Fruit fly (Drosophila melanogaster): ENCODE data around the gene Rab27.

The Rab27 gene

dm6 chrX:1476848-1477247 is at the start of gene Rab27, which contains the start of gene mei-38 (continued):
- TF ChIP-seq sc (optimal IDR thresholded peaks at IDR 0.05) = no peak
- no peak for TF ChIP-seq sc (GFP tag; optimal IDR thresholded peaks at IDR 0.05)
- no peak for TF ChIP-seq exex (tag; optimal IDR thresholded peaks at IDR 0.05)
- peak; percentile 2 for TF ChIP-seq Dip3 (GFP tag; optimal IDR thresholded peaks at IDR 0.05)
- TF ChIP-seq emc (GFP tag; optimal IDR thresholded peaks at IDR 0.05) = no peak
- peak; percentile 57; the same call in 1 of the 2 replicates for TF ChIP-seq slbo (GFP tag; IDR thresholded peaks at IDR 0.05)
- no peak for TF ChIP-seq CG33213 (GFP tag; optimal IDR thresholded peaks at IDR 0.05)
- peak; percentile 72 for TF ChIP-seq CG9932 (GFP tag; IDR thresholded peaks at IDR 0.05)
- no peak for TF ChIP-seq Tbp (GFP tag; optimal IDR thresholded peaks at IDR 0.05)
- no peak for TF ChIP-seq unpg (GFP tag; optimal IDR thresholded peaks at IDR 0.05)
- no peak for TF ChIP-seq CG16863 (GFP tag; optimal IDR thresholded peaks at IDR 0.05)
- TF ChIP-seq Hr3 (GFP tag; optimal IDR thresholded peaks at IDR 0.05) = no peak
- no peak for TF ChIP-seq Bteb2 (GFP tag; optimal IDR thresholded peaks at IDR 0.05)
- TF ChIP-seq CG10147 (GFP tag; optimal IDR thresholded peaks at IDR 0.05) = no peak
- no peak for TF ChIP-seq CG7372 (GFP tag; IDR thresholded peaks at IDR 0.05)
- peak; percentile 1 for TF ChIP-seq Side (GFP tag; optimal IDR thresholded peaks at IDR 0.05)
- no peak for TF ChIP-seq Asciz (GFP tag; optimal IDR thresholded peaks at IDR 0.05)
- no peak for TF ChIP-seq ase (GFP tag; IDR thresholded peaks at IDR 0.05)
- TF ChIP-seq CG13424 (tag; optimal IDR thresholded peaks at IDR 0.05) = no peak
- no peak for TF ChIP-seq CG10462 (GFP tag; optimal IDR thresholded peaks at IDR 0.05)
- no peak for TF ChIP-seq CG10654 (GFP tag; optimal IDR thresholded peaks at IDR 0.05)
- no peak for TF ChIP-seq CG3726 (GFP tag; IDR thresholded peaks at IDR 0.05)
- TF ChIP-seq Sox100B (GFP tag; optimal IDR thresholded peaks at IDR 0.05) = no peak
- TF ChIP-seq tin (GFP tag; optimal IDR thresholded peaks at IDR 0.05) = no peak
- TF ChIP-seq CG30431 (GFP tag; optimal IDR thresholded peaks at IDR 0.05) = no peak
- TF ChIP-seq CrebB (tag; optimal IDR thresholded peaks at IDR 0.05) = no peak
- TF ChIP-seq MTF-1 (GFP tag; optimal IDR thresholded peaks at IDR 0.05; ENCODE audit: borderline replicate concordance) = no peak
- TF ChIP-seq CG2129 (GFP tag; IDR thresholded peaks at IDR 0.05; ENCODE audit: partially characterized antibody) = peak; percentile 37; the same call in 1 of the 2 replicates
- no peak for TF ChIP-seq H2.0 (GFP tag; IDR thresholded peaks at IDR 0.05)
- TF ChIP-seq CG15011 (GFP tag; optimal IDR thresholded peaks at IDR 0.05) = no peak
- no peak for TF ChIP-seq CG7839 (tag; optimal IDR thresholded peaks at IDR 0.05)
- no peak for TF ChIP-seq Trl (optimal IDR thresholded peaks at IDR 0.05)
- no peak for TF ChIP-seq Trl (GFP tag; optimal IDR thresholded peaks at IDR 0.05)
- no peak for TF ChIP-seq CG6854 (GFP tag; optimal IDR thresholded peaks at IDR 0.05)
- TF ChIP-seq CG32772 (GFP tag; IDR thresholded peaks at IDR 0.05) = peak; percentile 54
- no peak for TF ChIP-seq CG9215 (GFP tag; IDR thresholded peaks at IDR 0.05)
- TF ChIP-seq CG10209 (GFP tag; optimal IDR thresholded peaks at IDR 0.05) = no peak
- TF ChIP-seq ham (GFP tag; IDR thresholded peaks at IDR 0.05) = no peak
- no peak for TF ChIP-seq Atf3 (GFP tag; optimal IDR thresholded peaks at IDR 0.05)
- TF ChIP-seq ems (GFP tag; optimal IDR thresholded peaks at IDR 0.05) = no peak
- TF ChIP-seq CG12744 (GFP tag; optimal IDR thresholded peaks at IDR 0.05) = no peak
- no peak for TF ChIP-seq sens-2 (GFP tag; IDR thresholded peaks at IDR 0.05)
- TF ChIP-seq CG2678 (tag; optimal IDR thresholded peaks at IDR 0.05) = no peak
- TF ChIP-seq CG1647 (GFP tag; optimal IDR thresholded peaks at IDR 0.05) = peak; percentile 14
- TF ChIP-seq C15 (GFP tag; IDR thresholded peaks at IDR 0.05) = no peak
- no peak for TF ChIP-seq wdn (GFP tag; IDR thresholded peaks at IDR 0.05)
- TF ChIP-seq grn (GFP tag; optimal IDR thresholded peaks at IDR 0.05) = no peak
- no peak for TF ChIP-seq CG12659 (GFP tag; optimal IDR thresholded peaks at IDR 0.05)
- peak; percentile 7 for TF ChIP-seq CG4424 (GFP tag; optimal IDR thresholded peaks at IDR 0.05)
- TF ChIP-seq kni (GFP tag; optimal IDR thresholded peaks at IDR 0.05) = no peak
- peak; percentile 43 for TF ChIP-seq CG1603 (tag; optimal IDR thresholded peaks at IDR 0.05)
- TF ChIP-seq CG8478 (optimal IDR thresholded peaks at IDR 0.05) = no peak
- no peak for TF ChIP-seq ash1 (GFP tag; optimal IDR thresholded peaks at IDR 0.05)
- TF ChIP-seq CG11456 (GFP tag; IDR thresholded peaks at IDR 0.05) = peak; percentile 36; the same call in 1 of the 3 replicates

Data from whole organism, embryonic.